Worm (Caenorhabditis elegans): ENCODE data around the gene F26G1.1.

The F26G1.1 gene

DNA sequence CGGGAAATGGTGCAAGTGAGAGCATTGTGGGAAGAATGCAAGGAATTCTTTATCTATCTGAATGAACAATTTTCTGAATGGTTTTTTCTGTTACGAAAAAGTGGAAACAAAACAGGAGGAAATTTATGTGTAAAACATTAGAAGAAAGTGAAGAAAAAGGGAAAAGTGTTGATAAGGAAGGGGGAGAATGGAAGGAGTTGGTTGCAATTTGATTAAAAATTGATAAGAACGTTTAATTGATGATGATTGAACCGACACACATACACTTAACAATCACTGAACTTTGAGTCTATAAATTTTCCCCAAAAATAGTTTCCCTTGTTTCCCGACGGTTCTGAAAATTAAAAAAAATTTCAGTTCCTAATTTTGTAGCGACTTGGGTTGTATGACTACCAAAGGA is 11.5 kb downstream of the F26G1.1 start:
- TF ChIP-seq hpl-2 (GFP tag; optimal IDR thresholded peaks at IDR 0.05) (no peak), elt-2 (tag; optimal IDR thresholded peaks at IDR 0.05) (peak; percentile 88), lin-14 (GFP tag; optimal IDR thresholded peaks at IDR 0.05) (peak; percentile 0), blmp-1 (tag; optimal IDR thresholded peaks at IDR 0.05) (peak; percentile 30), unc-30 (tag; optimal IDR thresholded peaks at IDR 0.05) (no peak), efl-1 (optimal IDR thresholded peaks at IDR 0.05) (no peak), efl-1 (GFP tag; optimal IDR thresholded peaks at IDR 0.05 in 1 of 2) (peak in 1 of 2 experiments; percentile 38), ces-1 (GFP tag; optimal IDR thresholded peaks at IDR 0.05) (no peak), pqm-1 (tag; optimal IDR thresholded peaks at IDR 0.05) (peak; percentile 6), nhr-47 (tag; optimal IDR thresholded peaks at IDR 0.05) (no peak)

DNA sequence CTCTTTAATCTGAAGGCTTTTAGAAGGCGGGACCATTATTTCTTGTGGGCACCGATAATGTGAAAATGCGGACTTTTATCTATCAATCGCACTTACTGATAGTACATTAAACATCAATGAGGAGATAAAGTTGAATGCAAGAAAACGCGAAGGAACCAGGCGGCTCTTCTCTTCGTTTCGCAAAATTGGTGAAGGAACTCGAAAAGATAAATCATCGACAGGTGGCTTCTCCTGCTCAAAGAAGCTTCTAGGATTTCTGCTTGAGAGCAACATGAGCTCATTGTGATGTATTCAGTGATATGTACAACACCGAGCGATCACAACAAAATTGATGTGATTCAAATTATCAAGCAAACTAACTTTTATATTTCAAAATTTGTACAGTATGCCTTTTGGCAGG is 14.4 kb downstream of the F26G1.1 start:
- peak; percentile 24 for TF ChIP-seq unc-130 (tag; optimal IDR thresholded peaks at IDR 0.05)
- TF ChIP-seq rnt-1 (tag; optimal IDR thresholded peaks at IDR 0.05): peak; percentile 51
- TF ChIP-seq nhr-19 (GFP tag; conservative IDR thresholded peaks at IDR 0.05): peak; percentile 26
- TF ChIP-seq snu-23 (GFP tag; optimal IDR thresholded peaks at IDR 0.05): peak; percentile 30
- TF ChIP-seq fos-1 (tag; optimal IDR thresholded peaks at IDR 0.05): no peak
- TF ChIP-seq nhr-71 (tag; optimal IDR thresholded peaks at IDR 0.05): peak; percentile 58
- no peak for TF ChIP-seq blmp-1 (tag; optimal IDR thresholded peaks at IDR 0.05)
- peak; percentile 43 for TF ChIP-seq lin-14 (GFP tag; optimal IDR thresholded peaks at IDR 0.05)

DNA sequence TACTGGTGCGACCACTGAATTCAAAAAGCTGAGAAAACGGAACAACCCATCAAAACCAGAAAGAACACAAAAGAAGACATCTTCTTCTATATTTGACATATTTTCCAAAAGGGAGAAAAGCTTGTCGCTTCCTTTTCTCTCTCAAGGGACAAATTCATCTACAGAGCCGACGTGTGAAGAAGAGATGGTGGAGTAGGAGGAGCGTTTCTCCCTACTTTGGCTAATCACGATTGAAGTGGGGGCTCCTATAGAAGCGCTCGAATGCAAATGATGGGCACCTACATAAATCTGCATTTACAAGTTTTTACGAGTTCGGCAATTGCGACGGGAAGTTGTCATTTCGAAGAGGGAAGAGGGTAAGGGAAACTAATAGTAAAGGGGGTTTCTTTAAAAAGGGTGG is 14.8 kb downstream of the F26G1.1 start:
- no peak for TF ChIP-seq unc-30 (tag; optimal IDR thresholded peaks at IDR 0.05)
- no peak for TF ChIP-seq efl-1 (optimal IDR thresholded peaks at IDR 0.05)
- peak in 1 of 2 experiments; percentile 48 for TF ChIP-seq efl-1 (GFP tag; optimal IDR thresholded peaks at IDR 0.05 in 1 of 2)

DNA sequence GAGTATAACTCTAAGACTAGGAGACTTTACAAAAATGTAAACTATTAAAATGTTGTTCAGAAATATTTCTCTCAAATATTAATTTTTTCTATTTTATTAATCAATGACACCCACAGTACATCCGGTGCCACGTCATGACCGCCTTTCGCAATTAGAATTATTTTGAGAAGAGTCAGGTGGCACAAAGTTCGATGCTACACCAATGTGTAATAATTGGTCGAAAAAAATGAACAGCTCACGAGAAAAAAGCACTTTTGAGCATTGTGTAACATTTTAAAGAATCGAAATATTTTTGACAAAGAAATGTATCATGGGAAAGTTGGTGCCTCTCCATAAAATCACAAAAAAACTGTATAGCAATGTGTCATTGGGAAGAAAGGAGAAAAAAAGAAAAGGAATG is 15.3 kb downstream of the F26G1.1 start:
- TF ChIP-seq lir-3 (tag; optimal IDR thresholded peaks at IDR 0.05; ENCODE audit: poor library complexity): no peak
- no peak for TF ChIP-seq zag-1 (tag; optimal IDR thresholded peaks at IDR 0.05)
- TF ChIP-seq nhr-237 (tag; optimal IDR thresholded peaks at IDR 0.05): no peak
- peak; percentile 56 for TF ChIP-seq rnt-1 (tag; optimal IDR thresholded peaks at IDR 0.05)
- TF ChIP-seq ama-1 (optimal IDR thresholded peaks at IDR 0.05): no peak
- TF ChIP-seq Y116A8C.19 (tag; optimal IDR thresholded peaks at IDR 0.05; ENCODE audit: borderline replicate concordance): no peak
- no peak for TF ChIP-seq egl-13 (tag; optimal IDR thresholded peaks at IDR 0.05)
- no peak for TF ChIP-seq fos-1 (tag; optimal IDR thresholded peaks at IDR 0.05)
- TF ChIP-seq efl-3 (GFP tag; optimal IDR thresholded peaks at IDR 0.05): no peak
- no peak for TF ChIP-seq sptf-1 (tag; optimal IDR thresholded peaks at IDR 0.05)
- peak; percentile 32 for TF ChIP-seq nhr-71 (tag; optimal IDR thresholded peaks at IDR 0.05)
- TF ChIP-seq nhr-85 (tag): no peak
- no peak for TF ChIP-seq irx-1 (tag; optimal IDR thresholded peaks at IDR 0.05)
- TF ChIP-seq lin-14 (GFP tag; optimal IDR thresholded peaks at IDR 0.05): peak; percentile 55
- TF ChIP-seq nhr-11 (tag; optimal IDR thresholded peaks at IDR 0.05): no peak
- TF ChIP-seq xbp-1 (tag; optimal IDR thresholded peaks at IDR 0.05): no peak

DNA sequence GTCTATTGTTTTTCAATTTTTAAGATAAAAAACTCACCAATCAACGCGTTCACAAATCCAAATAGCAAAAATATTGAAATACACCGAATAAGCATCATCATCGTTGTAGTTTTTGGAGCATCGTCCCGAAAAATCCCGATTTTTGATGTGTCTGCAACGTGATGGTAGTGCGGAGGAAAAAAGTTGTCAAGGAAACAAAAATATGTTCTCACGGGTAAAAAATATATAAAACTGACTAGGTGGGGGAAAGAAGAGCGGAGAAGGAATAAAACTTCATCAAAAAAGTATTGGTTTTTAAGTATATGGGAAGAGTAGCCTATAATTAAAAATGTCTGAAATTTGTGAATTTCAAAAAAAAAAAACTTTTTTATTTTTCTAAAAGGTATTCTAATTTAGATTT is 20.6 kb downstream of the F26G1.1 start, which contains the start of gene rig-6:
Gene rig-6 (minus strand): TSS at position 101 of the 400 bp plus-strand sequence.
- TF ChIP-seq jun-1 (tag; optimal IDR thresholded peaks at IDR 0.05) (no peak), isw-1 (GFP tag; IDR thresholded peaks at IDR 0.05) (no peak), ztf-11 (tag; optimal IDR thresholded peaks at IDR 0.05) (no peak)

DNA sequence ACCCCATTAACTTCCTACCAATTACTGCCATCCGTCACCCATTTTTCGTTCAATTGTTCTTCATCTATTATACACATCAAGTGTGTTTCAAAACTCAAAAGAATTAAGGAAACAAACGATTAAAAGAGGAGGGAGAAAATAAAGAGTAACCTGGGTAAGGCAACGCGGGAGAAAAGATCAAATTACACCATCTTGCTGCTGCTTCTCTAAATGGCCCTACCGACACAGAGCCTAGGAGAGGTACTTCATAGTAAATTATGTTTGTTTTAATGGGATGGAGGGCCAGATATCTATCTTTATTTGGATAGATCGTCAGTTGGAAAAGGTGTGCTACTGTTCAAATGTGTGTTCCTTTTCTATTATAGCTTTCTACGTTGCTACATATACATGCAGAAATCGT is 23.9 kb downstream of the F26G1.1 start:
- TF ChIP-seq efl-1 (optimal IDR thresholded peaks at IDR 0.05): no peak
- peak in 1 of 2 experiments; percentile 29 for TF ChIP-seq efl-1 (GFP tag; optimal IDR thresholded peaks at IDR 0.05 in 1 of 2)
- no peak for TF ChIP-seq mdl-1 (tag; optimal IDR thresholded peaks at IDR 0.05)

Data from whole organism, L1 larva.